Worm (Caenorhabditis elegans): ENCODE data around the gene F22E5.1.

ce11 chrII:2665606-2666005 lies 8.0 kb upstream of the F22E5.1 start, which contains the start of gene F22E5.22:
- TF ChIP-seq tra-4 (tag; optimal IDR thresholded peaks at IDR 0.05) (no peak), ama-1 (optimal IDR thresholded peaks at IDR 0.05) (no peak), tbx-11 (GFP tag; IDR thresholded peaks at IDR 0.05) (no peak), aly-1 (tag; optimal IDR thresholded peaks at IDR 0.05) (no peak), flt-1 (GFP tag; IDR thresholded peaks at IDR 0.05) (no peak), F13C5.2 (tag; optimal IDR thresholded peaks at IDR 0.05) (no peak)
